Worm (Caenorhabditis elegans) whole organism, L1 larva: ENCODE data around the gene rsu-1.

ENCODE experiments used
- C16A3.4 ChIP-seq: fragments of 150-350 bp; optimal IDR thresholded peaks from 2 replicates; lab custom pipeline; 2014; ENCODE audit warnings: missing biosample characterization, missing genetic modification characterization
- C34B4.2 ChIP-seq: sonication (generic microtip); optimal IDR thresholded peaks from 2 replicates; lab custom pipeline; 2017; ENCODE audit warnings: mild to moderate bottlenecking, missing genetic modification characterization, missing compliant biosample characterization
- F16B12.6 ChIP-seq: fragments of 150-350 bp; optimal IDR thresholded peaks from 2 replicates; lab custom pipeline; 2014; ENCODE audit warnings: missing biosample characterization, missing genetic modification characterization
- Y116A8C.19 ChIP-seq: sonication (generic microtip); optimal IDR thresholded peaks from 2 replicates; lab custom pipeline; 2016; ENCODE audit warnings: missing compliant biosample characterization, missing genetic modification characterization, borderline replicate concordance
- blmp-1 ChIP-seq: fragments of 150-350 bp; optimal IDR thresholded peaks from 2 replicates; lab custom pipeline; 2014; ENCODE audit warnings: missing biosample characterization, missing genetic modification characterization
- ces-1 ChIP-seq: fragments of 150-350 bp; optimal IDR thresholded peaks from 2 replicates; lab custom pipeline; 2014; ENCODE audit warnings: missing biosample characterization, missing genetic modification reagents, missing genetic modification characterization
- dpl-1 ChIP-seq, 3 experiments: fragments of 150-350 bp in 2 of 3; sonication (generic microtip) in 1 of 3; optimal IDR thresholded peaks; 2 replicates each; lab custom pipeline; 2014 to 2017; ENCODE audit warnings: missing biosample characterization in 3 of 3, missing genetic modification characterization in 3 of 3, missing genetic modification reagents in 3 of 3
- dsc-1 ChIP-seq: sonication (generic microtip); optimal IDR thresholded peaks from 2 replicates; lab custom pipeline; 2016; ENCODE audit warnings: mild to moderate bottlenecking, missing genetic modification characterization, missing compliant biosample characterization
- efl-1 ChIP-seq, 4 experiments: fragments of 150-350 bp; optimal IDR thresholded peaks in 3 of 4; peaks in 1 of 4; 1 replicate in 1 of 4; 2 replicates in 3 of 4; lab custom pipeline; 2014; ENCODE audit warnings: missing biosample characterization in 2 of 4, missing genetic modification characterization in 2 of 4, missing genetic modification reagents in 2 of 4
- egl-13 ChIP-seq: sonication (generic microtip); optimal IDR thresholded peaks from 2 replicates; lab custom pipeline; 2016; ENCODE audit warnings: missing genotype, missing genetic modification reagents, missing genetic modification characterization, missing compliant biosample characterization
- elt-3 ChIP-seq, 6 experiments: fragments of 150-350 bp in 1 of 6; sonication (generic microtip); optimal IDR thresholded peaks; 2 replicates each; lab custom pipeline; 2017 to 2018; ENCODE audit warnings: missing biosample characterization in 6 of 6, missing genetic modification characterization in 6 of 6, inconsistent platforms in 1 of 6
- ets-5 ChIP-seq: fragments of 200-800 bp; sonication (Bioruptor generic); IDR thresholded peaks from 2 replicates; pipeline ENCODE4 v1.3.6; 2022; ENCODE audit warnings: missing genetic modification characterization, missing compliant biosample characterization
- fkh-10 ChIP-seq: sonication (generic microtip); optimal IDR thresholded peaks from 2 replicates; lab custom pipeline; 2017; ENCODE audit warnings: missing biosample characterization, missing genetic modification reagents, missing genetic modification characterization
- fkh-4 ChIP-seq: sonication (generic microtip); optimal IDR thresholded peaks from 2 replicates; lab custom pipeline; 2016; ENCODE audit warnings: missing compliant biosample characterization, missing genetic modification characterization, borderline replicate concordance
- fkh-8 ChIP-seq: sonication (generic microtip); optimal IDR thresholded peaks from 2 replicates; lab custom pipeline; 2016; ENCODE audit warnings: mild to moderate bottlenecking, missing genetic modification characterization, missing compliant biosample characterization
- jun-1 ChIP-seq: fragments of 150-350 bp; optimal IDR thresholded peaks from 2 replicates; lab custom pipeline; 2014; ENCODE audit warnings: missing biosample characterization, missing genetic modification reagents, missing genetic modification characterization
- lin-14 ChIP-seq: fragments of 200-800 bp; sonication (Bioruptor generic); optimal IDR thresholded peaks from 2 replicates; lab custom pipeline; 2018; ENCODE audit warnings: mild to moderate bottlenecking, missing genetic modification characterization, moderate library complexity, missing compliant biosample characterization
- mab-9 ChIP-seq: fragments of 200-800 bp; sonication (Bioruptor generic); IDR thresholded peaks from 2 replicates; pipeline ENCODE4 v1.3.6; 2022; ENCODE audit warnings: missing genetic modification reagents, missing genetic modification characterization, missing compliant biosample characterization
- mep-1 ChIP-seq: fragments of 150-350 bp; optimal IDR thresholded peaks from 2 replicates; lab custom pipeline; 2014; ENCODE audit warnings: missing biosample characterization, missing genetic modification characterization
- nhr-237 ChIP-seq: fragments of 150-350 bp; optimal IDR thresholded peaks from 2 replicates; lab custom pipeline; 2014; ENCODE audit warnings: missing biosample characterization, missing genetic modification characterization
- nhr-47 ChIP-seq: sonication (generic microtip); optimal IDR thresholded peaks from 2 replicates; lab custom pipeline; 2016; ENCODE audit warnings: mild to moderate bottlenecking, missing genetic modification characterization, moderate library complexity, missing compliant biosample characterization
- nhr-85 ChIP-seq: sonication (generic microtip); peaks from one replicate; lab custom pipeline; 2016; ENCODE audit warnings: missing genetic modification characterization, inconsistent platforms, missing compliant biosample characterization
- pag-3 ChIP-seq: sonication (generic microtip); optimal IDR thresholded peaks from 2 replicates; lab custom pipeline; 2017; ENCODE audit warnings: missing genetic modification characterization, mild to moderate bottlenecking, missing compliant biosample characterization, antibody characterized with exemption, borderline replicate concordance; ENCODE audit not compliant: insufficient read depth
- pax-3 ChIP-seq: fragments of 200-800 bp; sonication (Bioruptor generic); optimal IDR thresholded peaks from 2 replicates; lab custom pipeline; 2018; ENCODE audit warnings: mild to moderate bottlenecking, missing genetic modification characterization, moderate library complexity, missing compliant biosample characterization
- rnt-1 ChIP-seq: sonication (generic microtip); optimal IDR thresholded peaks from 2 replicates; lab custom pipeline; 2016; ENCODE audit warnings: mild to moderate bottlenecking, missing genetic modification characterization, moderate library complexity, missing compliant biosample characterization
- skn-1 ChIP-seq: fragments of 150-350 bp; optimal IDR thresholded peaks from 2 replicates; lab custom pipeline; 2014; ENCODE audit warnings: missing biosample characterization, missing genetic modification characterization
- sptf-1 ChIP-seq: fragments of 150-350 bp; optimal IDR thresholded peaks from 2 replicates; lab custom pipeline; 2014; ENCODE audit warnings: missing biosample characterization, missing genetic modification characterization
- tbx-2 ChIP-seq: sonication (generic microtip); optimal IDR thresholded peaks from 2 replicates; lab custom pipeline; 2016; ENCODE audit warnings: missing genetic modification characterization, missing compliant biosample characterization
- unc-130 ChIP-seq: fragments of 150-350 bp; optimal IDR thresholded peaks from 2 replicates; lab custom pipeline; 2017; ENCODE audit warnings: missing biosample characterization, missing genetic modification characterization, inconsistent platforms
- unc-30 ChIP-seq: sonication (generic microtip); optimal IDR thresholded peaks from 2 replicates; lab custom pipeline; 2017; ENCODE audit warnings: missing biosample characterization, missing genetic modification characterization
- vab-15 ChIP-seq: sonication (generic microtip); optimal IDR thresholded peaks from 2 replicates; lab custom pipeline; 2017; ENCODE audit warnings: missing genotype, mild to moderate bottlenecking, missing genetic modification characterization, missing compliant biosample characterization
- xbp-1 ChIP-seq: sonication (generic microtip); optimal IDR thresholded peaks from 2 replicates; lab custom pipeline; 2016; ENCODE audit warnings: missing genetic modification characterization, missing compliant biosample characterization
- ztf-11 ChIP-seq, 2 experiments: sonication (generic microtip); optimal IDR thresholded peaks; 2 replicates each; lab custom pipeline; 2016 to 2017; ENCODE audit warnings: missing genetic modification characterization in 2 of 2, missing biosample characterization in 1 of 2, missing compliant biosample characterization in 1 of 2

Gene rsu-1

ce11 chrIII:3480236-3480635, 8.4 kb downstream of the rsu-1 start (continued):
- TF ChIP-seq pax-3 (tag; lab: Kevin White, UChicago): no peak
- no peak for TF ChIP-seq F16B12.6 (tag; lab: Kevin White, UChicago)
- TF ChIP-seq jun-1: no peak
- no peak for TF ChIP-seq egl-13

ce11 chrIII:3480950-3481349, 9.1 kb downstream of the rsu-1 start:
- TF ChIP-seq unc-30 (tag; lab: Kevin White, UChicago) (no peak), fkh-8 (tag; lab: Kevin White, UChicago) (no peak), mep-1 (tag; lab: Kevin White, UChicago) (peak; percentile 6), dsc-1 (no peak), rnt-1 (tag; lab: Kevin White, UChicago) (no peak), blmp-1 (tag; lab: Kevin White, UChicago) (peak; percentile 96)

ce11 chrIII:3482291-3482690, 10.5 kb downstream of the rsu-1 start, which contains the start of gene C34C12.6:
Gene C34C12.6 (plus strand): TSS chrIII:3482591.
- TF ChIP-seq tbx-2 (tag; lab: Kevin White, UChicago) (no peak), nhr-85 (peak; percentile 46), sptf-1 (tag; lab: Kevin White, UChicago) (no peak), vab-15 (tag; lab: Kevin White, UChicago) (no peak), ces-1 (no peak)

- TF ChIP-seq efl-1 (optimal IDR thresholded peaks at IDR 0.05; lab: Kevin White, UChicago) (no peak), efl-1 (GFP tag; optimal IDR thresholded peaks at IDR 0.05 in 1 of 2; lab: Kevin White, UChicago) (peak in 1 of 2 experiments; percentile 2), nhr-85 (peak; percentile 61), lin-14 (GFP tag; lab: Kevin White, UChicago) (no peak)
Observed at ce11 chrIII:3484995-3485394, 13.2 kb downstream of the rsu-1 start.

ce11 chrIII:3486055-3486454, 14.3 kb downstream of the rsu-1 start:
- TF ChIP-seq mab-9 (GFP tag; lab: Robert Waterston, UW): no peak
- TF ChIP-seq ets-5 (GFP tag; lab: Robert Waterston, UW): no peak
- no peak for TF ChIP-seq xbp-1 (tag; lab: Kevin White, UChicago)
- TF ChIP-seq nhr-47 (tag; lab: Kevin White, UChicago): no peak
- no peak for TF ChIP-seq dpl-1 (GFP tag; optimal IDR thresholded peaks at IDR 0.05; lab: Kevin White, UChicago)
- TF ChIP-seq C16A3.4 (tag; lab: Kevin White, UChicago): no peak
- TF ChIP-seq nhr-237: no peak
- no peak for TF ChIP-seq pag-3 (tag; lab: Kevin White, UChicago)
- TF ChIP-seq C34B4.2 (tag; lab: Kevin White, UChicago): no peak
- no peak for TF ChIP-seq ztf-11 (tag; optimal IDR thresholded peaks at IDR 0.05; lab: Kevin White, UChicago)
- no peak for TF ChIP-seq elt-3 (tag; optimal IDR thresholded peaks at IDR 0.05; lab: Kevin White, UChicago)
- TF ChIP-seq Y116A8C.19 (tag; lab: Kevin White, UChicago): no peak
- TF ChIP-seq fkh-10 (GFP tag; lab: Kevin White, UChicago): no peak
- TF ChIP-seq fkh-4 (tag; lab: Kevin White, UChicago): no peak
- TF ChIP-seq skn-1 (tag; lab: Kevin White, UChicago): no peak
- no peak for TF ChIP-seq unc-130 (tag; lab: Kevin White, UChicago)
- TF ChIP-seq, all 84 proteins: peak for 0

ce11 chrIII:3487133-3487532, 15.3 kb downstream of the rsu-1 start:
- TF ChIP-seq unc-130 (tag; lab: Kevin White, UChicago): no peak
- peak in 1 of 6 experiments; percentile 62 for TF ChIP-seq elt-3 (tag; optimal IDR thresholded peaks at IDR 0.05; lab: Kevin White, UChicago)
- TF ChIP-seq blmp-1 (tag; lab: Kevin White, UChicago): peak; percentile 92
